Worm (Caenorhabditis elegans) whole organism, young adult: ENCODE data around the gene amt-4.

ENCODE experiments used
- F55B11.4 ChIP-seq: sonication (generic microtip); optimal IDR thresholded peaks from 2 replicates; lab custom pipeline; 2016; ENCODE audit warnings: missing compliant biosample characterization, missing genetic modification characterization, borderline replicate concordance; ENCODE audit not compliant: insufficient read depth
- cebp-2 ChIP-seq: fragments of 200-800 bp; sonication (Bioruptor generic); IDR thresholded peaks from 2 replicates; pipeline ENCODE4 v1.3.6; 2022; ENCODE audit warnings: missing genetic modification characterization, missing compliant biosample characterization
- dpff-1 ChIP-seq: sonication (generic microtip); optimal IDR thresholded peaks from 2 replicates; lab custom pipeline; 2017; ENCODE audit warnings: mild to moderate bottlenecking, missing genetic modification characterization, missing compliant biosample characterization
- efl-1 ChIP-seq: fragments of 150-350 bp; optimal IDR thresholded peaks from 2 replicates; lab custom pipeline; 2014; ENCODE audit warnings: missing biosample characterization, missing genetic modification reagents, missing genetic modification characterization
- egrh-3 ChIP-seq: fragments of 200-800 bp; sonication (Bioruptor generic); IDR thresholded peaks from 2 replicates; pipeline ENCODE4 v1.3.6; 2022; ENCODE audit warnings: missing genetic modification reagents, missing genetic modification characterization, missing compliant biosample characterization
- lag-1 ChIP-seq: fragments of 200-800 bp; sonication (Bioruptor generic); IDR thresholded peaks from 2 replicates; pipeline ENCODE4 v1.3.6; 2022; ENCODE audit warnings: missing genetic modification reagents, missing genetic modification characterization, missing compliant biosample characterization
- rec-8 ChIP-seq, 2 experiments: sonication (generic microtip); optimal IDR thresholded peaks; 2 replicates each; lab custom pipeline; 2016; ENCODE audit warnings: mild to moderate bottlenecking in 2 of 2, missing genetic modification characterization in 2 of 2, missing genetic modification reagents in 2 of 2, missing genotype in 2 of 2, missing biosample characterization in 1 of 2, missing compliant biosample characterization in 1 of 2, moderate library complexity in 1 of 2
- sea-2 ChIP-seq: fragments of 200-800 bp; sonication (Bioruptor generic); IDR thresholded peaks from 2 replicates; pipeline ENCODE4 v1.3.6; 2022; ENCODE audit warnings: missing genetic modification characterization, missing compliant biosample characterization
- snpc-4 ChIP-seq, 5 experiments: fragments of 150-350 bp in 1 of 5; sonication (generic microtip) in 4 of 5; optimal IDR thresholded peaks; 2 replicates each; lab custom pipeline; 2014 to 2018; ENCODE audit warnings: missing genetic modification characterization in 5 of 5, missing biosample characterization in 3 of 5, antibody characterized with exemption in 2 of 5, mild to moderate bottlenecking in 2 of 5, missing compliant biosample characterization in 2 of 5, missing genotype in 2 of 5, moderate library complexity in 2 of 5, missing genetic modification reagents in 1 of 5
- unc-130 ChIP-seq: sonication (generic microtip); optimal IDR thresholded peaks from 2 replicates; lab custom pipeline; 2016; ENCODE audit warnings: missing genetic modification reagents, missing genetic modification characterization, missing compliant biosample characterization
- unc-62 ChIP-seq: fragments of 150-350 bp; optimal IDR thresholded peaks from 2 replicates; lab custom pipeline; 2014; ENCODE audit warnings: missing biosample characterization, missing genetic modification reagents, missing genetic modification characterization

DNA sequence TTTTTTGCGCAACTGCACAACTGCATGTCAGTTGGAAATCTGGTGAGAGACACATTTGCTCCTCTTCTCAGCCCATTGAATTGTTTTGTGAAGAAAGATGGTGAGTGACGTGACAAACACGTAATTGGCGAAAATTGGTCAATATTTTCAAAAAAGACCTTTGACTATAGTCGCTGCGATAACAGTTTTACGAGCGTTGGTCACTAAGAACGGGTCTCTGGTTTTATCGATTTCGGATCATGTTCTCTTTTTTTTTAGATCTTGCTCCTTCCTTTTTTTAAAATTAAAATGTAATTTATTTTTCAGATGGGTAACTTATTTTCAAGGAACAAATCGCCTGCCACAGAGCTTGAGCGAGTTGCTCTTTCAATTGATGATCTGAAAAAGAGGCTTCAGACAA is 23.4 kb downstream of the amt-4 start, which contains the start of gene lnp-1:
- TF ChIP-seq lag-1 (no peak), egrh-3 (no peak), efl-1 (GFP tag; lab: Kevin White, UChicago) (no peak), F55B11.4 (no peak), cebp-2 (GFP tag; lab: Robert Waterston, UW) (no peak), unc-62 (GFP tag; lab: Kevin White, UChicago) (no peak), unc-130 (GFP tag; lab: Kevin White, UChicago) (no peak), rec-8 (tag; optimal IDR thresholded peaks at IDR 0.05; lab: Kevin White, UChicago) (no peak), sea-2 (no peak), snpc-4 (GFP tag; optimal IDR thresholded peaks at IDR 0.05; lab: Kevin White, UChicago) (no peak), snpc-4 (tag; optimal IDR thresholded peaks at IDR 0.05; lab: Kevin White, UChicago) (no peak), dpff-1 (tag; lab: Kevin White, UChicago) (no peak)
